Fruit fly (Drosophila melanogaster): Measurements from ENCODE around the gene CG7044.

The CG7044 gene

DNA sequence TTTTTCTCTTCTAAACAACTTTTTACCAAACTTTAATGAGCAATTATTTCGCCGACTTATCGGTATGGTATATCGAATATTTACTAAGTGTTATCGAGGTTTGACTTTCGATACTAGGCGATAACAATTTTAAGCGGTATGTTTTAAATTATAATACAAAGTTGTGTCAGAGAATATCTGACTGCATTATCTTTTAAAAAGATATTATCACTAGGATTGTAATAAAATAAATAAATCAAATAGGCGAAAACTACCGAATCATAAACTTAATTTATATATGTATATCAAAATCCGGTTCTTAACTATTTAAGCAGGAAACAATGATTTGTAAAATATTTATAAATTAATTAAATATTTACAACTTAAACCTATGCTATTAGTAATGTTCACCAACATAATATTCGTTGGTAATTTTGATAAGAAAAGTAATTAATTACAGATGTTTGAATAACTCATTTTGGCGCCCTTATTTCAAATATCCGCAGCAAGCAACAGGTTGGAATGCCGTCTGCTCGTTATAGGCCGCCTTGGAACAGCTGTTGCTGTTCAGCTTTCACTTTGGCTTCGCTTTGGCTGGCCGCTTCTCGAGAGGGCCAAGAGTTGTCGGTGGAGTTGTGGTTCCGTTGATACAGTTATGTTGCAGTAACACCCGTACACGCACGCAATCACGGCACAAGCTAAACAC is 6.5 kb upstream of the CG7044 start, which contains the start of the genes Sec15 and rtet (continued):
- TF ChIP-seq Stat92E (GFP tag; optimal IDR thresholded peaks at IDR 0.05) (no peak), Sry-β (GFP tag; optimal IDR thresholded peaks at IDR 0.05) (no peak), lbe (GFP tag; optimal IDR thresholded peaks at IDR 0.05) (peak; percentile 7), CG3065 (GFP tag; optimal IDR thresholded peaks at IDR 0.05) (no peak), CG34422 (GFP tag; IDR thresholded peaks at IDR 0.05) (peak; percentile 30; the same call in 2 of the 3 replicates), CG9727 (GFP tag; optimal IDR thresholded peaks at IDR 0.05) (peak; percentile 79), fu2 (GFP tag; optimal IDR thresholded peaks at IDR 0.05) (peak; percentile 5), Dip2 (GFP tag; IDR thresholded peaks at IDR 0.05) (no peak), CG8944 (GFP tag; optimal IDR thresholded peaks at IDR 0.05) (no peak), CG6854 (GFP tag; optimal IDR thresholded peaks at IDR 0.05) (no peak), inv (GFP tag; IDR thresholded peaks at IDR 0.05; ENCODE audit: partially characterized antibody) (peak; percentile 48), jing (GFP tag; optimal IDR thresholded peaks at IDR 0.05) (no peak), trh (GFP tag; optimal IDR thresholded peaks at IDR 0.05) (no peak), CG18764 (GFP tag; optimal IDR thresholded peaks at IDR 0.05) (peak; percentile 78), Nf-YC (tag; optimal IDR thresholded peaks at IDR 0.05) (peak; percentile 58), Aef1 (GFP tag; IDR thresholded peaks at IDR 0.05) (no peak), shn (GFP tag; optimal IDR thresholded peaks at IDR 0.05) (no peak), abd-A (tag; optimal IDR thresholded peaks at IDR 0.05) (no peak), CG2120 (GFP tag; optimal IDR thresholded peaks at IDR 0.05) (peak; percentile 84), CG10321 (GFP tag; IDR thresholded peaks at IDR 0.05) (no peak), tna (GFP tag; IDR thresholded peaks at IDR 0.05; ENCODE audit: partially characterized antibody) (peak; percentile 24), Ada2b (GFP tag; IDR thresholded peaks at IDR 0.05) (peak; percentile 41; the same call in 1 of the 2 replicates), BtbVII (GFP tag; optimal IDR thresholded peaks at IDR 0.05) (peak; percentile 9), CG12155 (GFP tag; optimal IDR thresholded peaks at IDR 0.05) (peak; percentile 55), CG2129 (GFP tag; IDR thresholded peaks at IDR 0.05; ENCODE audit: partially characterized antibody) (no peak), Chrac-16 (GFP tag; optimal IDR thresholded peaks at IDR 0.05) (peak; percentile 47), CG2678 (tag; optimal IDR thresholded peaks at IDR 0.05) (no peak), CG13287 (GFP tag; IDR thresholded peaks at IDR 0.05; ENCODE audit: partially characterized antibody) (peak; percentile 77), H15 (GFP tag; IDR thresholded peaks at IDR 0.05) (peak; percentile 47; the same call in 1 of the 3 replicates), Mrtf (GFP tag; IDR thresholded peaks at IDR 0.05) (peak; percentile 49; the same call in 2 of the 3 replicates), CG2889 (GFP tag; IDR thresholded peaks at IDR 0.05) (peak; percentile 42; the same call in 1 of the 3 replicates), Side (GFP tag; optimal IDR thresholded peaks at IDR 0.05) (no peak), CG34376 (GFP tag; optimal IDR thresholded peaks at IDR 0.05) (peak; percentile 53), run (tag; optimal IDR thresholded peaks at IDR 0.05) (no peak), CG13296 (GFP tag; optimal IDR thresholded peaks at IDR 0.05) (peak; percentile 62), CG1792 (GFP tag; optimal IDR thresholded peaks at IDR 0.05) (peak; percentile 91), CkIIα-i1 (GFP tag; IDR thresholded peaks at IDR 0.05) (no peak), CG31441 (GFP tag; IDR thresholded peaks at IDR 0.05) (peak; percentile 55), CG11504 (tag; optimal IDR thresholded peaks at IDR 0.05) (no peak), Dp (GFP tag; optimal IDR thresholded peaks at IDR 0.05) (peak; percentile 80), CG14014 (GFP tag; IDR thresholded peaks at IDR 0.05) (peak; percentile 42; the same call in 1 of the 2 replicates), Ssrp (tag; optimal IDR thresholded peaks at IDR 0.05) (peak; percentile 72), CG6254 (GFP tag; optimal IDR thresholded peaks at IDR 0.05) (no peak), wor (GFP tag; IDR thresholded peaks at IDR 0.05) (no peak), Hey (tag; optimal IDR thresholded peaks at IDR 0.05) (no peak), kay (GFP tag; optimal IDR thresholded peaks at IDR 0.05) (no peak), gcm2 (GFP tag; optimal IDR thresholded peaks at IDR 0.05) (no peak), Hr51 (GFP tag; optimal IDR thresholded peaks at IDR 0.05) (peak; percentile 50 to 74), pb (GFP tag; optimal IDR thresholded peaks at IDR 0.05) (no peak)
